Worm (Caenorhabditis elegans) whole organism, late embryonic: ENCODE data around the gene R05G6.10.

Source experiments
- C08G9.2 ChIP-seq: sonication (generic microtip); optimal IDR thresholded peaks from 2 replicates; lab custom pipeline; 2016; ENCODE audit warnings: mild to moderate bottlenecking, missing genetic modification characterization, moderate library complexity, missing compliant biosample characterization
- C38D4.7 ChIP-seq: fragments of 200-800 bp; sonication (Bioruptor generic); optimal IDR thresholded peaks from 2 replicates; lab custom pipeline; 2018; ENCODE audit warnings: mild to moderate bottlenecking, missing genetic modification characterization, moderate library complexity, missing compliant biosample characterization
- K02D7.2 ChIP-seq: sonication (generic microtip); optimal IDR thresholded peaks from 2 replicates; lab custom pipeline; 2017; ENCODE audit warnings: mild to moderate bottlenecking, missing genetic modification characterization, missing compliant biosample characterization
- K09A11.1 ChIP-seq: sonication (generic microtip); optimal IDR thresholded peaks from 2 replicates; lab custom pipeline; 2017; ENCODE audit warnings: antibody characterized with exemption, mild to moderate bottlenecking, missing genetic modification characterization, missing compliant biosample characterization; ENCODE audit not compliant: insufficient read depth
- ama-1 ChIP-seq: fragments of 150-350 bp; optimal IDR thresholded peaks from 2 replicates; lab custom pipeline; 2014
- ceh-19 ChIP-seq: fragments of 200-800 bp; sonication (Bioruptor generic); optimal IDR thresholded peaks from 2 replicates; lab custom pipeline; 2018; ENCODE audit warnings: mild to moderate bottlenecking, missing genetic modification characterization, missing compliant biosample characterization
- ceh-30 ChIP-seq: fragments of 150-350 bp; optimal IDR thresholded peaks from 2 replicates; lab custom pipeline; 2014; ENCODE audit warnings: missing biosample characterization, missing genetic modification characterization
- ceh-31 ChIP-seq: sonication (generic microtip); optimal IDR thresholded peaks from 2 replicates; lab custom pipeline; 2016; ENCODE audit warnings: missing genetic modification characterization, missing compliant biosample characterization
- ceh-34 ChIP-seq: sonication (generic microtip); optimal IDR thresholded peaks from 2 replicates; lab custom pipeline; 2016; ENCODE audit warnings: mild to moderate bottlenecking, missing genetic modification characterization, missing compliant biosample characterization
- ceh-45 ChIP-seq: fragments of 200-800 bp; sonication (Bioruptor generic); IDR thresholded peaks from 2 replicates; pipeline ENCODE4 v1.3.6; 2022; ENCODE audit warnings: missing genetic modification reagents, missing genetic modification characterization, missing compliant biosample characterization
- ceh-48 ChIP-seq: sonication (generic microtip); optimal IDR thresholded peaks from 2 replicates; lab custom pipeline; 2016; ENCODE audit warnings: missing genetic modification characterization, inconsistent platforms, missing compliant biosample characterization
- ceh-6 ChIP-seq: fragments of 200-800 bp; sonication (Bioruptor generic); optimal IDR thresholded peaks from 2 replicates; lab custom pipeline; 2018; ENCODE audit warnings: mild to moderate bottlenecking, missing genetic modification characterization, missing compliant biosample characterization
- ceh-9 ChIP-seq: sonication (generic microtip); optimal IDR thresholded peaks from 2 replicates; lab custom pipeline; 2016; ENCODE audit warnings: mild to moderate bottlenecking, missing genetic modification characterization, inconsistent platforms, missing compliant biosample characterization
- che-1 ChIP-seq: sonication (generic microtip); optimal IDR thresholded peaks from 2 replicates; lab custom pipeline; 2016; ENCODE audit warnings: mild to moderate bottlenecking, missing genetic modification characterization, missing compliant biosample characterization
- dmd-4 ChIP-seq: sonication (generic microtip); optimal IDR thresholded peaks from 2 replicates; lab custom pipeline; 2016; ENCODE audit warnings: borderline replicate concordance, missing genetic modification characterization, missing compliant biosample characterization
- eyg-1 ChIP-seq: sonication (generic microtip); optimal IDR thresholded peaks from 2 replicates; lab custom pipeline; 2016; ENCODE audit warnings: missing genotype, missing genetic modification characterization, missing compliant biosample characterization
- fax-1 ChIP-seq: sonication (generic microtip); optimal IDR thresholded peaks from 2 replicates; lab custom pipeline; 2016; ENCODE audit warnings: missing genotype, missing genetic modification characterization, missing compliant biosample characterization
- fkh-6 ChIP-seq: sonication (generic microtip); optimal IDR thresholded peaks from 2 replicates; lab custom pipeline; 2016; ENCODE audit warnings: missing genetic modification characterization, missing compliant biosample characterization
- gmeb-2 ChIP-seq: sonication (generic microtip); optimal IDR thresholded peaks from 2 replicates; lab custom pipeline; 2016; ENCODE audit warnings: missing genetic modification characterization, inconsistent platforms, missing compliant biosample characterization
- hlh-15 ChIP-seq: sonication (generic microtip); optimal IDR thresholded peaks from 2 replicates; lab custom pipeline; 2016; ENCODE audit warnings: missing genetic modification characterization, missing compliant biosample characterization
- hlh-30 ChIP-seq: sonication (generic microtip); optimal IDR thresholded peaks from 2 replicates; lab custom pipeline; 2017; ENCODE audit warnings: antibody characterized with exemption, missing genetic modification characterization, missing compliant biosample characterization; ENCODE audit not compliant: insufficient read depth
- hlh-6 ChIP-seq: sonication (generic microtip); optimal IDR thresholded peaks from 2 replicates; lab custom pipeline; 2016; ENCODE audit warnings: missing genotype, missing genetic modification characterization, missing compliant biosample characterization
- hlh-8 ChIP-seq: sonication (generic microtip); optimal IDR thresholded peaks from 2 replicates; lab custom pipeline; 2016; ENCODE audit warnings: missing genotype, missing genetic modification characterization, missing compliant biosample characterization
- lim-6 ChIP-seq: sonication (generic microtip); optimal IDR thresholded peaks from 2 replicates; lab custom pipeline; 2016; ENCODE audit warnings: missing genetic modification characterization, missing compliant biosample characterization
- npax-4 ChIP-seq: sonication (generic microtip); optimal IDR thresholded peaks from 2 replicates; lab custom pipeline; 2016; ENCODE audit warnings: missing genetic modification characterization, missing compliant biosample characterization
- odd-2 ChIP-seq: sonication (generic microtip); optimal IDR thresholded peaks from 2 replicates; lab custom pipeline; 2017; ENCODE audit warnings: antibody characterized with exemption, mild to moderate bottlenecking, missing genetic modification characterization, missing compliant biosample characterization
- pat-9 ChIP-seq: fragments of 200-800 bp; sonication (Bioruptor generic); optimal IDR thresholded peaks from 2 replicates; lab custom pipeline; 2018; ENCODE audit warnings: mild to moderate bottlenecking, missing genetic modification characterization, moderate library complexity, missing compliant biosample characterization
- pha-4 ChIP-seq: fragments of 150-350 bp; optimal IDR thresholded peaks from 2 replicates; lab custom pipeline; 2018; ENCODE audit warnings: missing biosample characterization, missing genetic modification reagents, missing genetic modification characterization
- pqm-1 ChIP-seq: sonication (generic microtip); optimal IDR thresholded peaks from 2 replicates; lab custom pipeline; 2016; ENCODE audit warnings: missing genetic modification characterization, missing compliant biosample characterization
- rnt-1 ChIP-seq: sonication (generic microtip); optimal IDR thresholded peaks from 2 replicates; lab custom pipeline; 2016; ENCODE audit warnings: missing genetic modification characterization, missing compliant biosample characterization
- sdc-2 ChIP-seq: sonication (generic microtip); optimal IDR thresholded peaks from 2 replicates; lab custom pipeline; 2016; ENCODE audit warnings: missing genotype, missing genetic modification characterization, missing compliant biosample characterization
- sox-2 ChIP-seq: fragments of 200-800 bp; sonication (Bioruptor generic); IDR thresholded peaks from 2 replicates; pipeline ENCODE4 v1.3.6; 2022; ENCODE audit warnings: missing genetic modification reagents, missing genetic modification characterization, missing compliant biosample characterization
- ttx-3 ChIP-seq: sonication (generic microtip); optimal IDR thresholded peaks from 2 replicates; lab custom pipeline; 2016; ENCODE audit warnings: missing genetic modification reagents, missing genetic modification characterization, missing compliant biosample characterization
- unc-3 ChIP-seq, 2 experiments: fragments of 200-800 bp in 1 of 2; sonication (Bioruptor generic) in 1 of 2; sonication (generic microtip) in 1 of 2; conservative IDR thresholded peaks in 1 of 2; optimal IDR thresholded peaks in 1 of 2; 2 replicates each; pipeline versions ENCODE4 v1.3.6 to Lab custom; 2016 to 2022; ENCODE audit warnings: missing compliant biosample characterization in 2 of 2, missing genetic modification characterization in 2 of 2, missing genetic modification reagents in 1 of 2
- zip-5 ChIP-seq: sonication (generic microtip); optimal IDR thresholded peaks from 2 replicates; lab custom pipeline; 2016; ENCODE audit warnings: missing genetic modification characterization, missing compliant biosample characterization

The R05G6.10 gene

DNA sequence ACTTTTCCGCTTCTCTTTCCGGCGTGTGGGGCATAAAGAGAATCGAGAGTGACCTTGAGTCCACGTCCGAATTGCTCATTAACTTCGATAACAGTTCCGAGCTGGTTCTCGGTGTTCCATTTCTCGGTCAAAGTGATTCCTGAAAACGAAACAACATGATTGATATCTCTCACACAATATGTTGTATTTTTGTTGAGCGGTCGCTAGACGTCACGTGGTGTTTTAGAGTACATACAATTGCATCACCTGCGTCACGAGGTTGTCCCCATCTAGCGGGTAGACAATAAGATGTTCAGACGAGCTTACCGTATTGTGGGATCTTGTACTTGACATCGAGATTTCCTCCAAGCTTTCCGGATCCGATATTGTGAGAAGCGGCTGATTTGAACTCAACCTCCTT, 35.0 kb downstream of the R05G6.10 start:
- TF ChIP-seq ceh-45 (GFP tag; lab: Robert Waterston, UW) (no peak), zip-5 (tag; lab: Kevin White, UChicago) (no peak), hlh-30 (tag; lab: Kevin White, UChicago) (peak; percentile 76), ceh-9 (no peak), pat-9 (tag; lab: Kevin White, UChicago) (no peak), sdc-2 (no peak)

DNA sequence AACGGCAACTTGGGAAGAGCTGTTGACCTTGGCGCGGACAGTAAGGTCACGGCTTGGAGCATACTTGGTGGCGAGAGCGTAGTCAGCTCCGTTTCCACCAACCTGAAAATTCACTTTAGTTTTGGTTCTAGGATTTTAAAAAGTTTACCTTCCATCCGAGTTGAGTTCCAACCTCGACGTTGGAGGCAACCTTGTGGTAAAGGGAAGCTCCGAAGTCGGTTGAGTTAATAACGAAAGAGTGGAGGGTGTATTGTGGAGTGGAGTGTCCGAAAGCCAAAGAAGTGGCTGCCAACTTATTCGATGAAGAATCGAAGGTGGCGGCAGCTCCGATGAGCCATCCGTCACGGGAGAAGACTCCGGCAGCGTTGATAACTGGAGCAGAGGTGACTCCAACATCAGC, 35.6 kb downstream of the R05G6.10 start:
- no peak for TF ChIP-seq ceh-31 (tag; lab: Kevin White, UChicago)
- no peak for TF ChIP-seq ama-1 (lab: Kevin White, UChicago)
- TF ChIP-seq dmd-4: no peak
- no peak for TF ChIP-seq ceh-34
- TF ChIP-seq ceh-19 (GFP tag; lab: Kevin White, UChicago): no peak
- TF ChIP-seq ttx-3 (tag; lab: Kevin White, UChicago): no peak
- no peak for TF ChIP-seq sdc-2

DNA sequence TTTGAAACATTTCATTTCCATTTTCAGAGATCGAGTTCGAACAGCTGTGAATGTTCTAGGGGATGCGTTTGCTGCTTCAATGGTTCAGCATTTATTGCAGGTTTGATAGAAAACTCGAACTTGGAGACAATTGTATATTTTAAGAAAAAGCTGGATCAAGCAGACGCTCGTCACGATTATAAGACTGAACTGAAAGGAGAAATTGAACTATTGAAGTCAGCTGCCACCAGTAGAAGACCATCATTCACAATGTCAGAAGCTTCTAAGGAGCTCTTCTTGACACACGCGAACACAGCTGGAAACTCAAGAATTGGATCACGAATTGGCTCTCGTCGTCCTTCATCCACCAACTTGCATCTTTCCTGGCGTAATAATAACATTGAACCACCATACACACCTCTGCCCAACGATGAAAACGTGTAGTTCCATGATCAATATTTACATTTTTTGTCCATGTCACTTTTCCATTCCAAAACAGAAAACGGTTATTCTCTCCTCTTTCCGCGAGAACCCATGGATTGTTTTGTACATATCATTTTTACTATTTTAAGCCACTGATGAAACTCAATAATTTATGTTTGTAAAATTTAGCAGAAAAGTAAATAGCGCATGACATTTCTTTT, 36.4 kb downstream of the R05G6.10 start:
- no peak for TF ChIP-seq odd-2
- peak; percentile 38 for TF ChIP-seq ama-1 (lab: Kevin White, UChicago)
- TF ChIP-seq unc-3 (GFP tag; conservative IDR thresholded peaks at IDR 0.05; lab: Robert Waterston, UW): no peak
- TF ChIP-seq unc-3 (tag; optimal IDR thresholded peaks at IDR 0.05; lab: Kevin White, UChicago): no peak
- TF ChIP-seq sdc-2: no peak
- TF ChIP-seq C08G9.2: no peak

DNA sequence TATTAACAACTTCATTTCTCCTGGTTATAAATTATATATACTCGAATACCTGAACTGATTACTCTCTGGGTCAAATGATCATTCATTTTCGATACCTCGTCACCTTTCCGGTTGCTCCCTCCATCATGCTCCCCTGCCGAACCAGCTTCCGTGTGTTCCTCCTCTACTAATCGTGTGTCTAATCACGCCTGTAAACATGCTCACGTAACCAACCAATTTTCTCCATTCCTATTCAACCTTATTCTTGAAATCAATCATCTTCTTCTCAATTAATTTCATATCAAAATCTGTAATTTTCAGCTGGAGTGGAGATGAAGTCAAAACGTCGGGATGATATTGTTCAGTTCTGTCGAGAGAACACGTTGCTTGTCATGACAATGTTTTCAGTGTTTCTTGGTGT, 39.0 kb downstream of the R05G6.10 start, which contains the start of gene glt-6:
TSS of gene glt-6 (plus strand) at position 301 of the 400 bp plus-strand sequence.
- TF ChIP-seq pha-4 (tag; lab: Kevin White, UChicago) (no peak), ceh-6 (GFP tag; lab: Kevin White, UChicago) (no peak)
- TF ChIP-seq, all 69 proteins: peak for 0

DNA sequence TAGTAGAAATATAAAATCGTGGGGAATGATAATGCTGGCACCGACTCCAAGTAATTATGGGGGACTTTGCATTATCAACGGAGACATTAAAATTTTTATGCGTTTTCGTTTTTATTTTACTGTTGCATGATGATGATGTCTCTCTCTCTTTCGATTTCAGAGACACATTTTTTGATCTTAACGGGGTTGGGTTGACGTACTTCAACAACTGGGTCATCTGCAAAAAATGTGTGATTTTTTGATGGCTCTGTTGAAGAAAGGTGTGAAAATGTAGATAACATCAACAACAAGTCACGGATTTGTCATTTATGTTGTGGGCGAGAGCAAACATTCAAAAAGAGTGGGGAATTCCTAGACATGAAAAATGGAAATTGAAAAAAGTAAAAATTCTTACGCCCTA, 41.0 kb downstream of the R05G6.10 start, which contains the start of gene F55G1.15:
TSS of gene F55G1.15 (minus strand) at position 101 of the 400 bp plus-strand sequence.
- TF ChIP-seq sox-2 (GFP tag; lab: Robert Waterston, UW) (no peak), fax-1 (tag; lab: Kevin White, UChicago) (no peak), hlh-8 (tag; lab: Kevin White, UChicago) (no peak), hlh-6 (tag; lab: Kevin White, UChicago) (no peak), ceh-9 (no peak), fkh-6 (tag; lab: Kevin White, UChicago) (no peak), pat-9 (tag; lab: Kevin White, UChicago) (no peak), K02D7.2 (tag; lab: Kevin White, UChicago) (no peak), dmd-4 (no peak), ceh-30 (no peak), rnt-1 (tag; lab: Kevin White, UChicago) (no peak)
- TF ChIP-seq, all 69 proteins: peak for 0

DNA sequence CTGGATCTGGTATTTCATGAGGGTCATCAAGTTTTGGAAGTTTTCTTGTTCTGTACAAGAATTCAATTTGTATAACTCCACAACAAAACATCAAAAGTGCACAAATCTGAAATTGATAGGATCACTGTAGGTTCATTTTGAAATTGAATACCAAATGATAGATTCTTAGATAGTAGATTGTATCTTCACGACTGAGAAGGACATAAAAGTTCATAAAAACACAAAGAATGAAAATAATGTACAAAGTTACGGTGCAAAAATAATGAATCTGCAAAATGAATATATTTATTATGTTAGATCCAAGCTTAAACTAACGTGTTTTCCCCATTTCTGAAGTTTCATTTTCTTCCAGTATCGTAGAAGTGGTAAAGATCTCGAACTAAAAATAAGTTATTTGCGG, 41.4 kb downstream of the R05G6.10 start:
- TF ChIP-seq che-1: no peak
- TF ChIP-seq ceh-48 (tag; lab: Kevin White, UChicago): no peak
- no peak for TF ChIP-seq hlh-15 (tag; lab: Kevin White, UChicago)
- TF ChIP-seq C38D4.7 (GFP tag; lab: Kevin White, UChicago): no peak
- no peak for TF ChIP-seq eyg-1
- TF ChIP-seq gmeb-2 (tag; lab: Kevin White, UChicago): no peak
- TF ChIP-seq zip-5 (tag; lab: Kevin White, UChicago): no peak
- no peak for TF ChIP-seq npax-4 (tag; lab: Kevin White, UChicago)
- TF ChIP-seq pha-4 (tag; lab: Kevin White, UChicago): no peak
- TF ChIP-seq sdc-2: no peak
- TF ChIP-seq K09A11.1 (tag; lab: Kevin White, UChicago): no peak
- no peak for TF ChIP-seq lim-6 (tag; lab: Kevin White, UChicago)
- TF ChIP-seq pqm-1: no peak
